Fruit fly (Drosophila melanogaster) whole organism, larva: ENCODE results near the gene yl.
A peak's percentile ranks its signal among the peaks of the same experiment; 100 is the strongest.

Experiments used
- noc ChIP-seq: fragments of 200-800 bp; sonication (Bioruptor generic); optimal IDR thresholded peaks from 3 replicates; lab custom pipeline; 2019; ENCODE audit warnings: missing biosample characterization, mild to moderate bottlenecking, missing genetic modification characterization, moderate library complexity

The yl gene

DNA sequence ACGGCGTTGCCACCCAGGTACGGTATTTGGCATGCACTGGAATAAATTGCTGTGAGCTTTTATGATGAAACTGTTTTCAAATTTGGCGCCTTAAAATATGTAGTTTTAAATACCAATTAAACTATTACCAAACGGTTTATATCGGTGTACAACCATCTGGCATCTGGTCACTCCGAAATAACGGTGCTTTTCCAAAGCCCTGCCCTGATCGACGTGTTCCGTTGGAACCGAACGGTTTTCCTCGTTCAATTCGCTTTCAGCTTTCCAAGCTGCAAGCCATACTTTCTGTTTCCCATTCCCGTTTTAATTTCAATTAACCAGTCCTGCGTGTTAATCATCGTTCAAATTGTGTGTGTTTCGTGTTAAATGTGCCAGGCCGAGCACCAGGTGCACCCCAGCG lies at the start of gene yl:
TSS of gene yl (plus strand) at position 202 of the 400 bp plus-strand sequence.
- TF ChIP-seq noc (tag; lab: Kevin White, UChicago) = no peak

DNA sequence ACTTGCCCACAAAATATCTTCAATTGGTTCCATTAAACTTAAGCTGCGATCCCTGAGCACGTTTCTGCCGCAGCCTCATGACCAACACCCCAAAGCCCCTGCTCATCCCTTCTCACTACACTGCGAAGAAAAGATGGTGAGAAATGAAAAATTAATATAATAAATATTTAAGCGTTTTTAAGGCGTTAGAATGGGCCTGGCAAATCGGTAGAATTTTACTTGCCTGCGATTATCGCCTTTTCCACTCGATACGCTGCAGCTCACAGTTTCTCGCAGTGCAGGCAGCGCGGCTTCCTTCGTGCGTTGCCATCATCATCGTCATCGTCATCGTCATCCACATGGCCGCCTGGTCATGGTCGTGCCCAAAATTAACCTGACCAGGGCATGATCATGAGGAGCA lies 44.8 kb upstream of the yl start:
- no peak for TF ChIP-seq noc (tag; lab: Kevin White, UChicago)

DNA sequence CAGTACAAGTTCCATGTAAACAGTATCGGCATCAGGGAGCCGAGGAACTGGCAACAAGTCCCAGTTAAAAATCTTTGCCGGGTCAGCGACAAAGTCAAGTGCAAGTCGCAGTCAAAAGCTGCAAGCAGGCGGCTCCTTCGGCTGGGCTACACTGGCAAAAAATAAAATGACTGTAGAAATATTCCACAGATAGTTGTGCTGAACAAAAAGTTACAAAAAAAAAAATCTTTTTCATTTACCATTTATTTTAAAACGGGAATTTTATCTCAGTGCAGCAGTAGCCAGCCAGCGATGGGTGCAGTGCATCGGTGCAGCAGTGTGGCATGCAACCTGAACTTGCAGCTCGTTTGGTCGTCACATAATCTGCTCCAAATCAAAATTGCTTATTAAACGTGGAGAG lies 43.7 kb upstream of the yl start:
- TF ChIP-seq noc (tag; lab: Kevin White, UChicago) = no peak

DNA sequence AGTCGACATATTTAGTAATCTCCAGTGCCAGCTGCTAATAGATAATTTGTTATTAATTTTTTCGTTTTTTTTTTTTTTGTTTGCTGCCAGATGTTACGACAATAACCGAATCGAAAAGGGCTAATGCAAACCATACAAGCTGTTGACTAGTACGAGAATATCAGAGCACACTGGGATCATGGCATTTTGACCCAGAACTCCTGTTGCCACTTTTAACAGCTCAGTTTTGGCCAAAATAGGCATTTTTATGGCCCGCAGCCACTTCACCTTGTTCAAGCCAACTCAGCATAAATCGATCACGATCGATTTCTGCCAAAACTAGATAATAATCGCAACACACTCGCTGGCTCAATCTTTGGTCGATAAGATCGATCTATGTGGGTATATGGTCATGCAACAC lies 41.1 kb upstream of the yl start, which contains the start of gene CG12479:
TSS of gene CG12479 (minus strand) at position 101 of the 400 bp plus-strand sequence.
- no peak for TF ChIP-seq noc (tag; lab: Kevin White, UChicago)

DNA sequence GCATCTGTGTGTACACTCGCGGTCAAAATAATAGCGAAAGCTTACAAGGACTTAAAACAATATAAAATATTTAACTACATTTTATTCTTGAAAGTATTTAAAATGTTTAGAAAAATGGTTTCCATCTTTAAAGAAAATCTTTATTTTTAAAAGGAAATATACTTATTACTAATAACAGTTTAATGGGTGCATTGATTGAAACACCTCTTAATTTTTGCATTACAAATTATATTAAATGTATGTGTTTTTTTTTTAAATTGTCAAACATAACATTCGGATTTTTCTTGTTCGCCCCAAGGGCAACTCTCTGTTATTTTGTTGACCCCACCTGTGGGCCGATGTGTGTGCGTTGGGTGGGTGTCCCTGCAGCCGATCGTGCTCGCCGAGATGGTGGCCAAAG lies 39.3 kb upstream of the yl start:
- no peak for TF ChIP-seq noc (tag; lab: Kevin White, UChicago)

DNA sequence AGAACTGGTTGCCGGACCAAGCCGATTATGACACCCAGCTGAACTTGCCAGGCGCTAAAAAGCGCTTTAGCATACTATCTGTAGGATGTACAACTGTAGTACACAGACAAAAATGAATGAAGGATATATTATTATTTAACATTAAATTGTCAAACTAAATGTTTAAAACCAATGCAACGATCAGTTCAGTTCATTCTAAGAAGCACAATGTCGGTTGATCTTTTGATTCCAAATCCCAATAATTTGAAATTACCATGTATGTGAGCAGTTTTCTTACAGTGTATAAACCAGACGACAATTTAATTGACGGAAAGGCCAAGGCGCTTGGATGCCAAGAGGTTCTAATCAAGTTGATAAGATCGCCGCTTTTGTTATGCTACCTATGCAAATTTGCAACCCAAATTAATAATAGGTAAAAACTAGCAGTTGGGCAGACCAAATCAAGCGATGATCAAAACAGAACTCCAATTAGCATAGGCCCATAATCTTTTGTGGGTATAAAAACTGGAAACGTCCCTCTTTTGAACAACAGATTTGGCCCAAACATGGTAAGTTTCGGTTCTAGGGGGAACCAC lies 23.9 kb upstream of the yl start, which contains the start of gene CG12480:
TSS of gene CG12480 (plus strand) at position 525 of the 575 bp plus-strand sequence.
- peak; percentile 87 for TF ChIP-seq noc (tag; lab: Kevin White, UChicago)

DNA sequence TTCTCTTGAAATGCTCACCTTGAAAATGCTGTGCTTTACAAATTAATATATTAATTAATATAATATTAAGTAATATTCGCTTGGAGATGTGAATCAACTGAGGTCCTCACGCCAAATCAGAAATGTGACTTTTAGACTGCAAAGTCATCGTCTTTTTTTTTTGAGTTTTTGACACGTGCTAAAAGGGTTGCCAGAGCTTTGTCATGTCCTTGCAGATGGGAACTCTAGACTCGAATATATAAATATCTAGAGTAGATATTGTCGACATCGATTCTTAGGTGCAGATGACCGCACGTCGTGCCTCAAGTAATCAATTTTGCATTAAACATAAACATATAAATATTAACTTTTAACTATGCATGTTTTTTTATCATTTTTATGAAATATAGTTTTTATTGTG lies 20.5 kb upstream of the yl start, which contains the start of gene betaNACtes1:
TSS of gene betaNACtes1 (minus strand) at position 101 of the 400 bp plus-strand sequence.
- no peak for TF ChIP-seq noc (tag; lab: Kevin White, UChicago)

DNA sequence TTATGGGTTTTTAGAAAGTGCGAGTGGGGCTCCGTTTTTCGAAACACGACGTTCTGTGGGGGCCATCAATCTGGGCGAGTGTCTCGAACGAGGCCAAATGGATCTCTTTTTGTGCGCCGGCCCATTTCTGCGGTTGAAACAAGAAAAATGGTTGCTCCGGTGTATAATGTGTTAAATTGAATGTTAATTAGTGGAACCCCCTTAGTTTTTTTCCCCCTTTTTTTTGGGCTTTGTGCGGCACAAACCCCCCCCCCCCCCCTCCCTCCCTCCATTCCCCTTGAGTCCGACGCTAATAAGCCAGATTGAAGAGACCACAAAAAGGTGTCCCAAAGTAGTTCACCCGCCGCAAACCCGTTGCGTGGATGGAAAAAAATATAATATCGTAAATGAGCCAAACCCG lies 19.4 kb upstream of the yl start:
- TF ChIP-seq noc (tag; lab: Kevin White, UChicago) = no peak

DNA sequence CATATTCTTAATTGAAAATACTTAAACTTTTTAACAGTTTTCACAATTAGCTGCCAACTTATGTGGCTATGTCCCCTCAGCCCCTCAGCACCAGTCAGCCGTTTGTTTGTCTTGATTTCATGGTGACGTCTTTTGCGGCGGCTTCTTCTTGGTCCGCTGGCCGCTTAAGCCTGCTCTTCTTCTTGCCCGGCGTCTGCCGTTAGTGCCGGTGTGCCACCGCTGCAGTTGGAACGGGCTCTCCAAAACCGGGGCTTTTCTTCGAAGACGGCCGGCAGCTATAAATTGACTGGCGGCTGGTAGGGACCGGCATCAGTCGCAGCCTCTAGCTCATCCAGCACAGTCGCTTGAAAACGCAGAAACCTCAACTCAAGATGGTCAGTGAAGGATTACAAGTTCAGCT lies 18.6 kb upstream of the yl start, which contains the start of gene CG1368:
TSS of gene CG1368 (plus strand) at position 301 of the 400 bp plus-strand sequence.
- no peak for TF ChIP-seq noc (tag; lab: Kevin White, UChicago)

DNA sequence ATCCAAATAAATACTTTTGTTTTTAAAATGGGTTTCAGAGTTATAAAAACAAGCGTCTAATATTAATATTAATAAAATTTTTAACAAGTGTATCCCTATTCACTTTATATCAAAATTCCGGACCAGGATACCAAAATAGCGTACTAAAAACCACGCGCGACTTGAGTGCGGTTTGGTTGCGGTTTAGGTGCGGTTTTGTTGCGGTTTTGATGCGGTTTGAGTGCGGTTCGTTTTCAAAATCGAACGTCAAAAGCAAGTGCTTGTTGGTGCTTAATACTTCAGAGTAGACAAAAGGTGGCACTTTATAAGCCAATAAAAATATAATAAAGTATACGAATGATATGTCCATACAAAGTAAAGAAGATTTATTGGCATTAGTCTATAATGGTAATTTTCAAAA lies 17.4 kb upstream of the yl start:
- no peak for TF ChIP-seq noc (tag; lab: Kevin White, UChicago)

DNA sequence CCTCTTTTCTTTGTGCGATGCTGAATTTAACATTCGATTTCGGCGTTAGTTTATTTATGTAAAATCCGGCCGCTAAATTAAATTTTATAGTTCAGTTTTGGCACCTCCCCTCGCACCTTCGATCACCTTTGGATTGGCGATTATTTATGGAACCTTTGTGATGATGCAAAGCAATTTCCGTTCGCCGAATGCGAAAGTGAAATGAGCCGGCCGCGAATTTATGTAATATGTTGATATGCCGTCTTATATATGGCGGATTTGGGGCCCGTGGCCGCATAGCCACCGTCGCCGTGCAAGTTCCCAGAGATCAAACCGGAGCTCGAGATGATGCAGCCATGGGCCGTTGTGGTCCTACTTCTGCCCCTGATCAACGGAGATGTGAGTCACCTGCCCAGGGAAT lies 16.4 kb upstream of the yl start, which contains the start of gene CG11581:
TSS of gene CG11581 (plus strand) at position 301 of the 400 bp plus-strand sequence.
- peak; percentile 3 for TF ChIP-seq noc (tag; lab: Kevin White, UChicago)

DNA sequence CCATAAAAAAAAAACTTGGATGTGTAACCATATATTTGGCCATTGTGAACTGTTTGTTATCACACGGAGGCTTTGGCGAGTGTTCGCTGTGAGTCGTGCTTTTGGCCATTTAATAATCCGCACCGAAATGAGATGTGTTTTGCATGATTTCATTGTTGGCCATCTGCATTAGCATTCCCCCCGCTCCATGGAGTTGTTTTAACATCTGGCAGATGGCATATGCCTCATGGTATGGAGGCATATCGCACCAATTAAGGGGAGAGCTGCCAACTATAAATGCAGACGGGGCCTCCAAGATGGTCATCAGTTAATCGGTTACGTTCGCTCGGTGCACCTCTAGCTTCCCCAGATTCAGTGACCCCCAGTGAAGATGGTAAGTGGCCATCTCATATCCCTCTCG lies 12.3 kb upstream of the yl start, which contains the start of gene CG11584:
TSS of gene CG11584 (plus strand) at position 301 of the 400 bp plus-strand sequence.
- TF ChIP-seq noc (tag; lab: Kevin White, UChicago) = no peak

DNA sequence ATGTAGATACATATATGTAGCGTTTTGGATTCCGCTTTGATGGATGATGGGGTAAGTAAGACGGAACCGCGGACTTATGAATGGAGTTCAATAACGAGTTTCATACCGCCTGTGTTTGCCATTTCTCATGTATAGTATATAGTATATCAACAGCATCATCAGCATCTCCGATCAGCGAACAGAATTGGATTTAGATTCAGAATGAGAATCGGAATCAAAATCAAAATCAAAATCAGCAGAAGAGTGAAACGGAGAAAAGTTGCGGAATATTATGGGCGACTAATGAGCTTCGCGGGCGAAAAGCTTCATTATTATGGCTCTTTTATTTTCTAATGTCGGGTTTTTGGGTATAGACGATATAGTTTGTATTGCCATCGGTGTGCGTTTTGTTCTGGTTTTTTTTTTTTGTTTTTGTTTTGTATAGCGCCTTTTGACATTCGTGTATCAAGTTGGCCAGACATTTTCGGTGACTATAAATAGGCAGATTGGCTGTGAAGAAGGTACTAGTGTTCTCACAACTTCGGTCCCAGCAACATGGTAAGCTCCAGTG lies 8.9 kb upstream of the yl start, which contains the start of gene CG32603:
TSS of gene CG32603 (plus strand) at position 500 of the 550 bp plus-strand sequence.
- no peak for TF ChIP-seq noc (tag; lab: Kevin White, UChicago)

DNA sequence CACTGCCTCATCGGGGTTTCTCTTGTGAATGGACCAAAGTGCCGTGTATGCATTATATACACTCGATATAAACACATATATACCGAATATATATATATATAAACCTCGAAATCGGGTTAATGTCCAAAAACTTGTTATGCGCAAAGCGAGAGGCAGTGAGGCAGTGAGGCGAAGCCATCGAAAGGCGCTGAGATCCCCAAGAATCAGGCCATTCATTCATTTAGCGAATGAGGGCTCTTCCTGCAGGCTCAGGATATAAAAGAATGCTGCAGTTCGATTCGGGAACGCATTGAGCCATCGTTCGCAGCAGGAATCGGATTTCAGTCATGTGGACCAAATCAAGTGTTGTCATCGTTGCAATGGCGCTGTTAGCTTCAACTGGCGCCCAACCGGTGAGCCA lies 6.1 kb upstream of the yl start, which contains the start of gene CG12481:
TSS of gene CG12481 (plus strand) at position 301 of the 400 bp plus-strand sequence.
- no peak for TF ChIP-seq noc (tag; lab: Kevin White, UChicago)

DNA sequence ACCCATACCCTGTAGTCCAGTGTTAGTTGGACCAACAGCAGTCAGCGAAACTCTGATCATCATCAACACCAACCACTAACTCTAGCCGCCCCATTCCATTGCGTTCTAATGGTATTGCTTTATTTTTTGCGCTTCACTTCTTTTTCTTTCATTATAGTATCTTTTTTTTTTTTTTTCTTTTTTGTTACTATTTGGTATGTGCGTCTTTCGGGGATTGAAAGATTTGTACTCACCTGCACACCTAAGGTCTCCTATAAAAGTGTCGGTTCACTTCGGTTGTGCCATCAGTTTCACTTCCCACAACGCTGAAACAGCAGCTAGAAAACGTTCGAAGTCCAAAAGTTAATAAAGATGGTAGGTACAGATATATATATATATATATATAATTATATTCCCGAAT lies 3.8 kb upstream of the yl start, which contains the start of gene CG11585:
TSS of gene CG11585 (plus strand) at position 301 of the 400 bp plus-strand sequence.
- TF ChIP-seq noc (tag; lab: Kevin White, UChicago) = no peak

DNA sequence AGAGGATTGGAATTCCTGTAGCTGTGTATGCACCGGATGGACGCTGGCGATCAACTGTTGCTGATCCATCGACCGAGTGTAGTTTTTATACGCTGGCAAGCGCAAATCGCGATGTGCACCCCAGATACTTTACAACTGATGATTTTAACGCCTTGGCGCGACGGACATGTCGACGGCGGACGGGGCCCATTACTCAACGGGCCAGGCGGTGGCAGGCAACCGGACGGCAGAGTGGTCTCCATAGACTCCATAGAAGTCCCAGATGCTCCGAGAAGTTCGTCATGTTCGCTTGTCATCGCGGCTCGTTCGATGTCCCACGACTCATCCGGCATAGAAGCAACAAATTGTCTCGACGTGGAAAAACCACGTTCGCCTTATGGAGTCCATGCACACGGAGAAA lies 1.1 kb upstream of the yl start, which contains the start of gene CG13403:
TSS of gene CG13403 (minus strand) at position 101 of the 400 bp plus-strand sequence.
- no peak for TF ChIP-seq noc (tag; lab: Kevin White, UChicago)
